Fruit fly (Drosophila melanogaster) whole organism, embryonic: ENCODE measurements around the gene HipHop.

Experiments
- Abd-B ChIP-seq: fragments of 200-800 bp; sonication (Bioruptor generic); optimal IDR thresholded peaks from 2 replicates; lab custom pipeline; 2018; ENCODE audit warnings: missing biosample characterization, mild to moderate bottlenecking, missing genetic modification characterization, moderate library complexity
- BEAF-32 ChIP-seq: fragments of 200-800 bp; sonication (Bioruptor generic); optimal IDR thresholded peaks from 3 replicates; lab custom pipeline; 2017; ENCODE audit warnings: missing biosample characterization, missing genetic modification characterization, mild to moderate bottlenecking, moderate library complexity, missing genetic modification reagents
- Bgb ChIP-seq: fragments of 200-800 bp; sonication (Bioruptor generic); IDR thresholded peaks from 2 replicates; pipeline ENCODE4 v1.3.6; 2022; ENCODE audit warnings: missing biosample characterization, missing genetic modification characterization; ENCODE audit not compliant: partially characterized antibody
- CG10147 ChIP-seq: fragments of 200-800 bp; sonication (Bioruptor generic); optimal IDR thresholded peaks from 2 replicates; lab custom pipeline; 2019; ENCODE audit warnings: missing biosample characterization, mild to moderate bottlenecking, missing genetic modification characterization, moderate library complexity
- CG11093 ChIP-seq: fragments of 200-800 bp; sonication (Bioruptor generic); IDR thresholded peaks from 3 replicates; pipeline ENCODE4 v1.3.6; 2022; ENCODE audit warnings: missing biosample characterization, missing genetic modification characterization
- CG12071 ChIP-seq: fragments of 200-800 bp; sonication (Bioruptor generic); optimal IDR thresholded peaks from 3 replicates; lab custom pipeline; 2018; ENCODE audit warnings: missing biosample characterization, mild to moderate bottlenecking, missing genetic modification characterization
- CG13123 ChIP-seq: fragments of 200-800 bp; sonication (Bioruptor generic); optimal IDR thresholded peaks from 2 replicates; lab custom pipeline; 2016; ENCODE audit warnings: missing biosample characterization, missing genetic modification characterization
- CG1647 ChIP-seq: fragments of 200-800 bp; sonication (Bioruptor generic); optimal IDR thresholded peaks from 3 replicates; lab custom pipeline; 2016; ENCODE audit warnings: missing biosample characterization, missing genetic modification characterization
- CG16813 ChIP-seq: fragments of 200-800 bp; sonication (Bioruptor generic); IDR thresholded peaks from 3 replicates; pipeline ENCODE4 v1.3.6; 2022; ENCODE audit warnings: missing biosample characterization, missing genetic modification characterization; ENCODE audit not compliant: partially characterized antibody
- CG17328 ChIP-seq: fragments of 200-800 bp; sonication (Bioruptor generic); IDR thresholded peaks from 2 replicates; pipeline ENCODE4 v1.3.6; 2022; ENCODE audit warnings: missing biosample characterization, missing genetic modification characterization
- CG17829 ChIP-seq: fragments of 200-800 bp; optimal IDR thresholded peaks from 2 replicates; lab custom pipeline; 2019; ENCODE audit warnings: missing biosample characterization, mild to moderate bottlenecking, missing genetic modification characterization, moderate library complexity
- CG1832 ChIP-seq: fragments of 200-800 bp; sonication (Bioruptor generic); optimal IDR thresholded peaks from 2 replicates; lab custom pipeline; 2017; ENCODE audit warnings: missing biosample characterization, mild to moderate bottlenecking, missing genetic modification characterization, inconsistent platforms
- CG18476 ChIP-seq: fragments of 200-800 bp; sonication (Bioruptor generic); optimal IDR thresholded peaks from 2 replicates; lab custom pipeline; 2016; ENCODE audit warnings: missing biosample characterization, mild to moderate bottlenecking, missing genetic modification characterization
- CG18599 ChIP-seq: fragments of 200-800 bp; sonication (Bioruptor generic); optimal IDR thresholded peaks from 3 replicates; lab custom pipeline; 2017; ENCODE audit warnings: missing biosample characterization, missing genetic modification characterization, mild to moderate bottlenecking, moderate library complexity, missing genetic modification reagents
- CG6854 ChIP-seq: fragments of 200-800 bp; sonication (Bioruptor generic); optimal IDR thresholded peaks from 3 replicates; lab custom pipeline; 2017; ENCODE audit warnings: missing biosample characterization, mild to moderate bottlenecking, missing genetic modification characterization
- CG7556 ChIP-seq: fragments of 200-800 bp; sonication (Bioruptor generic); optimal IDR thresholded peaks from 2 replicates; lab custom pipeline; 2017; ENCODE audit warnings: missing biosample characterization, mild to moderate bottlenecking, missing genetic modification characterization
- Dfd ChIP-seq, 2 experiments: fragments of >200 bp; optimal IDR thresholded peaks; 2 replicates each; lab custom pipeline; 2017; ENCODE audit warnings: missing biosample characterization in 2 of 2, missing genetic modification characterization in 2 of 2
- Dp ChIP-seq: fragments of 200-800 bp; sonication (Bioruptor generic); optimal IDR thresholded peaks from 2 replicates; lab custom pipeline; 2018; ENCODE audit warnings: missing biosample characterization, mild to moderate bottlenecking, missing genetic modification characterization, moderate library complexity
- E2f2 ChIP-seq: fragments of 200-800 bp; sonication (Bioruptor generic); IDR thresholded peaks from 2 replicates; pipeline ENCODE4 v1.3.6; 2022; ENCODE audit warnings: missing biosample characterization, missing genetic modification characterization
- Ets97D ChIP-seq: fragments of 200-800 bp; sonication (Bioruptor generic); optimal IDR thresholded peaks from 3 replicates; lab custom pipeline; 2016; ENCODE audit warnings: missing biosample characterization, missing genetic modification characterization
- H2.0 ChIP-seq: fragments of 200-800 bp; sonication (Bioruptor generic); IDR thresholded peaks from 2 replicates; pipeline ENCODE4 v1.3.6; 2022; ENCODE audit warnings: missing biosample characterization, missing genetic modification characterization
- Hmx ChIP-seq: fragments of 200-800 bp; sonication (Bioruptor generic); optimal IDR thresholded peaks from 2 replicates; lab custom pipeline; 2016; ENCODE audit warnings: missing biosample characterization, missing genetic modification characterization
- Lhr ChIP-seq: fragments of 200-800 bp; sonication (Bioruptor generic); optimal IDR thresholded peaks from 3 replicates; lab custom pipeline; 2017; ENCODE audit warnings: mild to moderate bottlenecking, missing biosample characterization, missing genetic modification reagents, missing genetic modification characterization
- Mes4 ChIP-seq: fragments of 200-800 bp; sonication (Bioruptor generic); optimal IDR thresholded peaks from 2 replicates; lab custom pipeline; 2016; ENCODE audit warnings: missing biosample characterization, missing genetic modification characterization
- Neu2 ChIP-seq: fragments of 200-800 bp; sonication (Bioruptor generic); optimal IDR thresholded peaks from 3 replicates; lab custom pipeline; 2016; ENCODE audit warnings: missing biosample characterization, missing genetic modification characterization, borderline replicate concordance
- Nf-YA ChIP-seq: fragments of 200-800 bp; sonication (Bioruptor generic); IDR thresholded peaks from 2 replicates; pipeline ENCODE4 v1.3.6; 2022; ENCODE audit warnings: missing biosample characterization, missing genetic modification characterization
- NfI ChIP-seq: fragments of 200-800 bp; sonication (Bioruptor generic); optimal IDR thresholded peaks from 3 replicates; lab custom pipeline; 2018; ENCODE audit warnings: missing biosample characterization, mild to moderate bottlenecking, missing genetic modification characterization, moderate library complexity
- Rx ChIP-seq: fragments of 200-800 bp; sonication (Bioruptor generic); IDR thresholded peaks from 2 replicates; pipeline ENCODE4 v1.3.6; 2022; ENCODE audit warnings: missing biosample characterization, missing genetic modification characterization
- bbx ChIP-seq: fragments of 200-800 bp; sonication (Bioruptor generic); IDR thresholded peaks from 2 replicates; pipeline ENCODE4 v1.3.6; 2022; ENCODE audit warnings: missing biosample characterization, missing genetic modification characterization; ENCODE audit not compliant: partially characterized antibody
- bcd ChIP-seq: fragments of 200-800 bp; sonication (Bioruptor generic); optimal IDR thresholded peaks from 2 replicates; lab custom pipeline; 2017; ENCODE audit warnings: missing biosample characterization, mild to moderate bottlenecking, missing genetic modification characterization
- cato ChIP-seq: fragments of 200-800 bp; sonication (Bioruptor generic); optimal IDR thresholded peaks from 2 replicates; lab custom pipeline; 2016; ENCODE audit warnings: missing biosample characterization, missing genetic modification characterization, borderline replicate concordance
- da ChIP-seq: fragments of 200-800 bp; sonication (Bioruptor generic); optimal IDR thresholded peaks from 2 replicates; lab custom pipeline; 2016; ENCODE audit warnings: missing biosample characterization, missing genetic modification characterization
- danr ChIP-seq: fragments of 200-800 bp; sonication (Bioruptor generic); IDR thresholded peaks from 2 replicates; pipeline ENCODE4 v1.3.6; 2022; ENCODE audit warnings: missing biosample characterization, missing genetic modification characterization
- disco-r ChIP-seq: fragments of 200-800 bp; sonication (Bioruptor generic); optimal IDR thresholded peaks from 2 replicates; lab custom pipeline; 2016; ENCODE audit warnings: missing biosample characterization, missing genetic modification characterization
- fd102C ChIP-seq: fragments of 200-800 bp; sonication (Bioruptor generic); optimal IDR thresholded peaks from 2 replicates; lab custom pipeline; 2018; ENCODE audit warnings: missing biosample characterization, mild to moderate bottlenecking, missing genetic modification characterization, moderate library complexity
- gro ChIP-seq: fragments of 200-800 bp; sonication (Bioruptor generic); optimal IDR thresholded peaks from 2 replicates; lab custom pipeline; 2016; ENCODE audit warnings: missing biosample characterization, missing genetic modification characterization
- hb ChIP-seq: fragments of 200-800 bp; sonication (Bioruptor generic); IDR thresholded peaks from 3 replicates; pipeline ENCODE4 v1.3.6; 2022; ENCODE audit warnings: missing biosample characterization, missing genetic modification characterization; ENCODE audit not compliant: partially characterized antibody
- maf-S ChIP-seq: fragments of 200-800 bp; sonication (Bioruptor generic); optimal IDR thresholded peaks from 2 replicates; lab custom pipeline; 2016; ENCODE audit warnings: missing biosample characterization, missing genetic modification characterization
- pho ChIP-seq: fragments of 200-800 bp; sonication (Bioruptor generic); optimal IDR thresholded peaks from 2 replicates; lab custom pipeline; 2016; ENCODE audit warnings: missing biosample characterization, missing genetic modification characterization
- prd ChIP-seq, 3 experiments: fragments of >200 bp in 2 of 3; fragments of 200-800 bp in 1 of 3; sonication (Bioruptor generic) in 1 of 3; optimal IDR thresholded peaks in 2 of 3; IDR thresholded peaks in 1 of 3; 2 replicates in 2 of 3; 3 replicates in 1 of 3; pipeline versions ENCODE4 v1.3.6 to Lab custom; 2017 to 2022; ENCODE audit warnings: missing biosample characterization in 1 of 3, missing genetic modification characterization in 1 of 3
- sd ChIP-seq: fragments of 200-800 bp; sonication (Bioruptor generic); optimal IDR thresholded peaks from 3 replicates; lab custom pipeline; 2018; ENCODE audit warnings: missing biosample characterization, mild to moderate bottlenecking, missing genetic modification characterization, moderate library complexity
- slbo ChIP-seq: fragments of 200-800 bp; sonication (Bioruptor generic); IDR thresholded peaks from 2 replicates; pipeline ENCODE4 v1.3.6; 2022; ENCODE audit warnings: missing biosample characterization, missing genetic modification characterization
- sna ChIP-seq: fragments of 200-800 bp; sonication (Bioruptor generic); IDR thresholded peaks from 2 replicates; pipeline ENCODE4 v1.3.6; 2022; ENCODE audit warnings: missing biosample characterization, missing genetic modification characterization; ENCODE audit not compliant: partially characterized antibody
- tgo ChIP-seq: fragments of 200-800 bp; sonication (Bioruptor generic); IDR thresholded peaks from 3 replicates; pipeline ENCODE4 v1.3.6; 2022; ENCODE audit warnings: missing biosample characterization, missing genetic modification characterization
- tll ChIP-seq, 2 experiments: fragments of 200-800 bp in 1 of 2; fragments of >200 bp in 1 of 2; sonication (Bioruptor generic) in 1 of 2; optimal IDR thresholded peaks; 2 replicates each; lab custom pipeline; 2017 to 2019; ENCODE audit warnings: missing biosample characterization in 2 of 2, missing genetic modification characterization in 2 of 2, mild to moderate bottlenecking in 1 of 2, moderate library complexity in 1 of 2
- unpg ChIP-seq: fragments of 200-800 bp; sonication (Bioruptor generic); optimal IDR thresholded peaks from 3 replicates; lab custom pipeline; 2018; ENCODE audit warnings: missing biosample characterization, mild to moderate bottlenecking, missing genetic modification characterization, moderate library complexity
- wek ChIP-seq: fragments of 200-800 bp; sonication (Bioruptor generic); optimal IDR thresholded peaks from 3 replicates; lab custom pipeline; 2018; ENCODE audit warnings: missing biosample characterization, mild to moderate bottlenecking, missing genetic modification characterization, moderate library complexity
- z ChIP-seq: fragments of 200-800 bp; sonication (Bioruptor generic); IDR thresholded peaks from 3 replicates; pipeline ENCODE4 v1.3.6; 2022; ENCODE audit warnings: missing biosample characterization, missing genetic modification characterization
- zen2 ChIP-seq: fragments of 200-800 bp; sonication (Bioruptor generic); IDR thresholded peaks from 3 replicates; pipeline ENCODE4 v1.3.6; 2022; ENCODE audit warnings: missing biosample characterization, missing genetic modification characterization; ENCODE audit not compliant: partially characterized antibody

The HipHop gene

DNA sequence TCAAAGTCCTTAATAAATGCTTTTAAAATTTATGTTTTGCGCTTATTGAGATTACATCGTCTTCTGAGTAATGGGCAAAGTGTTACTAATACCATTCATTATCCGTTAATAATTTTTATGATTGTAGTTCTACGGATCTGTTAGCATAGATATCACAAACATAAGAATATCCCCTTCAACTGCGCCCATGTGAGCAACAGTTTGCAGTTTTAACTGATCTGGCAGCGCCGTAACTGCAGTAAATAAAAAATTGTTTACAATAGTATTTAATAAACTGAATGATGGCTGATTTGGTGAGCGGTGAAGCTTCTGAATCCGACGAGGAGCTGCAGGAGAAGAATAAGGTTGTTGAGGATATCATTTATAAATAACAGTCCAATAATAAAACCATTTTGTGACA lies 49.1 kb downstream of the HipHop start, which contains the start of gene Blos3 (continued):
- TF ChIP-seq Hmx (peak; percentile 41), slbo (peak; percentile 65), CG17829 (peak; percentile 45), cato (GFP tag; lab: Kevin White, UChicago) (peak; percentile 2), CG18599 (GFP tag; lab: Kevin White, UChicago) (peak; percentile 57), Mes4 (GFP tag; lab: Kevin White, UChicago) (no peak), sd (tag; lab: Kevin White, UChicago) (no peak), Nf-YA (no peak), CG6854 (GFP tag; lab: Kevin White, UChicago) (no peak), E2f2 (no peak), Rx (GFP tag; lab: Robert Waterston, UW) (peak; percentile 16; the same call in 1 of the 2 replicates), Ets97D (peak; percentile 14), hb (no peak), CG16813 (GFP tag; lab: Robert Waterston, UW) (no peak), CG11093 (GFP tag; lab: Robert Waterston, UW) (no peak), CG1647 (GFP tag; lab: Kevin White, UChicago) (peak; percentile 51), danr (0 out of 2 replicates have a peak, but pooled peaks have one; percentile 6), tgo (GFP tag; lab: Robert Waterston, UW) (no peak), prd (optimal IDR thresholded peaks at IDR 0.05; lab: Kevin White, UChicago) (no peak), prd (GFP tag; IDR thresholded peaks at IDR 0.05; lab: Robert Waterston, UW) (peak; percentile 54), sna (GFP tag; lab: Robert Waterston, UW) (no peak), CG7556 (GFP tag; lab: Kevin White, UChicago) (peak; percentile 37), fd102C (GFP tag; lab: Kevin White, UChicago) (no peak), bcd (GFP tag; lab: Kevin White, UChicago) (peak; percentile 24), bbx (no peak), CG13123 (GFP tag; lab: Kevin White, UChicago) (no peak), CG10147 (GFP tag; lab: Kevin White, UChicago) (no peak), CG1832 (GFP tag; lab: Kevin White, UChicago) (no peak), zen2 (no peak), CG17328 (peak; percentile 27; the same call in 1 of the 2 replicates), Bgb (GFP tag; lab: Robert Waterston, UW) (no peak), CG12071 (GFP tag; lab: Kevin White, UChicago) (no peak), Lhr (no peak), Dp (GFP tag; lab: Kevin White, UChicago) (no peak), z (GFP tag; lab: Robert Waterston, UW) (no peak), tll (GFP tag; optimal IDR thresholded peaks at IDR 0.05; lab: Kevin White, UChicago) (no peak), NfI (GFP tag; lab: Kevin White, UChicago) (peak; percentile 55), da (GFP tag; lab: Kevin White, UChicago) (no peak), CG18476 (GFP tag; lab: Kevin White, UChicago) (peak; percentile 21), Neu2 (GFP tag; lab: Kevin White, UChicago) (no peak), wek (peak; percentile 73), unpg (GFP tag; lab: Kevin White, UChicago) (no peak), H2.0 (GFP tag; lab: Robert Waterston, UW) (no peak), disco-r (GFP tag; lab: Kevin White, UChicago) (no peak), Dfd (GFP tag; optimal IDR thresholded peaks at IDR 0.05; lab: Kevin White, UChicago) (no peak), gro (GFP tag; lab: Kevin White, UChicago) (peak; percentile 83), Abd-B (GFP tag; lab: Kevin White, UChicago) (peak; percentile 25), BEAF-32 (GFP tag; lab: Kevin White, UChicago) (no peak), maf-S (GFP tag; lab: Kevin White, UChicago) (peak; percentile 62), pho (peak; percentile 57)
